Fruit fly (Drosophila melanogaster): Measurements from ENCODE around the gene CG4572.

The CG4572 gene

DNA sequence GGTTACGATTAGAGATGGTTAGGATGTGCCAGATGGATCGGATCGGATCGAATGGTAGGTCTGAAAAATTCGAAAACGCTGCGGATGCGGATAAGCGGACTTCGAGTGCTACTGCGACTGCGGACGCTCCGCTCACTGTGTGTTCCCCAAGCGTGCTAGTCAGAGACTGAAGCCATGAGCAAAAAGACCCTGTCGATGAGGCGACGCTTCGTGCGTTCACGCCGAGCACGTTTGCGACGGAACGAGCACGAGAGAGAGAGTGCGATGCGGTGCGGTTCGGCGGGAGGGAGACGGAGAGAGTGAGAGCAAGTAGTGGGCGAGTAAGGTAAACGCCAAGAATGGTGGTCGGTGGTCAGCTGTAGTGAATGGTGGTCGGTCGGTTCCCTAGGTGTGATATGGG is 27.5 kb downstream of the CG4572 start, which contains the start of gene bnl (continued):
- TF ChIP-seq D (optimal IDR thresholded peaks at IDR 0.05) (no peak), D (GFP tag; optimal IDR thresholded peaks at IDR 0.05) (no peak), Drgx (GFP tag; IDR thresholded peaks at IDR 0.05) (peak; percentile 70), CG4404 (GFP tag; IDR thresholded peaks at IDR 0.05) (no peak), CG4730 (GFP tag; IDR thresholded peaks at IDR 0.05) (no peak), CG6765 (GFP tag; optimal IDR thresholded peaks at IDR 0.05) (peak; percentile 54), luna (GFP tag; optimal IDR thresholded peaks at IDR 0.05) (peak; percentile 5), ttk (GFP tag; IDR thresholded peaks at IDR 0.05) (no peak), CG17361 (GFP tag; IDR thresholded peaks at IDR 0.05) (0 out of 3 replicates have a peak, but pooled peaks have one; percentile 21), fd3F (GFP tag; optimal IDR thresholded peaks at IDR 0.05) (no peak), CG2116 (GFP tag; optimal IDR thresholded peaks at IDR 0.05) (no peak), CG8765 (GFP tag; IDR thresholded peaks at IDR 0.05) (0 out of 2 replicates have a peak, but pooled peaks have one; percentile 19), Doc2 (GFP tag; IDR thresholded peaks at IDR 0.05) (no peak), grn (GFP tag; optimal IDR thresholded peaks at IDR 0.05) (peak; percentile 53), CG17612 (GFP tag; IDR thresholded peaks at IDR 0.05) (no peak), CG6854 (GFP tag; optimal IDR thresholded peaks at IDR 0.05) (peak; percentile 23), gcm2 (GFP tag; optimal IDR thresholded peaks at IDR 0.05) (no peak), pzg (GFP tag; optimal IDR thresholded peaks at IDR 0.05) (peak; percentile 2), Gug (GFP tag; IDR thresholded peaks at IDR 0.05) (no peak), bcd (GFP tag; optimal IDR thresholded peaks at IDR 0.05) (no peak), Sox102F (GFP tag; optimal IDR thresholded peaks at IDR 0.05) (no peak), CG33557 (GFP tag; optimal IDR thresholded peaks at IDR 0.05) (peak; percentile 58), kay (GFP tag; optimal IDR thresholded peaks at IDR 0.05) (no peak), Side (GFP tag; optimal IDR thresholded peaks at IDR 0.05) (peak; percentile 56), CG9727 (GFP tag; optimal IDR thresholded peaks at IDR 0.05) (peak; percentile 53), CG12391 (tag; optimal IDR thresholded peaks at IDR 0.05) (no peak), ewg (GFP tag; optimal IDR thresholded peaks at IDR 0.05) (peak; percentile 11), ham (GFP tag; IDR thresholded peaks at IDR 0.05) (no peak), ato (GFP tag; IDR thresholded peaks at IDR 0.05; ENCODE audit: partially characterized antibody) (no peak), CG17829 (tag; optimal IDR thresholded peaks at IDR 0.05) (peak; percentile 67), CG4360 (GFP tag; IDR thresholded peaks at IDR 0.05) (peak; percentile 51; the same call in 1 of the 2 replicates), CG42726 (GFP tag; IDR thresholded peaks at IDR 0.05; ENCODE audit: partially characterized antibody) (no peak; the same call in 1 of the 2 replicates), Hmr (GFP tag; optimal IDR thresholded peaks at IDR 0.05) (peak; percentile 54), salm (tag; optimal IDR thresholded peaks at IDR 0.05) (peak; percentile 56), CG32532 (GFP tag; IDR thresholded peaks at IDR 0.05) (peak; percentile 62; the same call in 1 of the 2 replicates), Fer1 (GFP tag; optimal IDR thresholded peaks at IDR 0.05) (peak; percentile 56), CG32767 (GFP tag; IDR thresholded peaks at IDR 0.05) (peak; percentile 66; the same call in 1 of the 2 replicates), CG13296 (GFP tag; optimal IDR thresholded peaks at IDR 0.05) (peak; percentile 45), Ets65A (GFP tag) (no peak), disco-r (GFP tag; optimal IDR thresholded peaks at IDR 0.05) (no peak), CG12104 (GFP tag; optimal IDR thresholded peaks at IDR 0.05) (no peak), crp (GFP tag; optimal IDR thresholded peaks at IDR 0.05) (peak in 1 of 2 experiments; percentile 60), hb (GFP tag; IDR thresholded peaks at IDR 0.05; ENCODE audit: partially characterized antibody) (no peak), Stat92E (GFP tag; optimal IDR thresholded peaks at IDR 0.05) (peak in 1 of 3 experiments; percentile 58), Awh (GFP tag; IDR thresholded peaks at IDR 0.05) (peak; percentile 62; the same call in 1 of the 2 replicates), ci (GFP tag; IDR thresholded peaks at IDR 0.05) (peak; percentile 90), nom (GFP tag; optimal IDR thresholded peaks at IDR 0.05) (no peak), Hey (tag; optimal IDR thresholded peaks at IDR 0.05) (peak; percentile 31), en (GFP tag; optimal IDR thresholded peaks at IDR 0.05) (no peak), repo (GFP tag; optimal IDR thresholded peaks at IDR 0.05) (peak; percentile 44), CG31441 (GFP tag; IDR thresholded peaks at IDR 0.05) (peak; percentile 47; the same call in 1 of the 2 replicates)
